Fruit fly (Drosophila melanogaster) whole organism, embryonic: ENCODE data around the gene Eip75B.

Experiments
- Adf1 ChIP-seq: fragments of 200-800 bp; sonication (Bioruptor generic); IDR thresholded peaks from 2 replicates; pipeline ENCODE4 v1.3.6; 2022; ENCODE audit warnings: missing biosample characterization, missing genetic modification characterization
- Antp ChIP-seq: fragments of 200-800 bp; sonication (Bioruptor generic); optimal IDR thresholded peaks from 3 replicates; lab custom pipeline; 2016; ENCODE audit warnings: missing biosample characterization, missing genetic modification characterization
- Asciz ChIP-seq: fragments of 200-800 bp; sonication (Bioruptor generic); optimal IDR thresholded peaks from 2 replicates; lab custom pipeline; 2017; ENCODE audit warnings: missing biosample characterization, mild to moderate bottlenecking, missing genetic modification characterization, missing genetic modification reagents
- CG10147 ChIP-seq: fragments of 200-800 bp; sonication (Bioruptor generic); optimal IDR thresholded peaks from 2 replicates; lab custom pipeline; 2019; ENCODE audit warnings: missing biosample characterization, mild to moderate bottlenecking, missing genetic modification characterization, moderate library complexity
- CG10209 ChIP-seq: fragments of 200-800 bp; sonication (Bioruptor generic); optimal IDR thresholded peaks from 3 replicates; lab custom pipeline; 2017; ENCODE audit warnings: missing biosample characterization, mild to moderate bottlenecking, missing genetic modification characterization, missing genetic modification reagents
- CG1024 ChIP-seq: fragments of 200-800 bp; sonication (Bioruptor generic); IDR thresholded peaks from 2 replicates; pipeline ENCODE4 v1.3.6; 2022; ENCODE audit warnings: missing biosample characterization, missing genetic modification characterization
- CG11560 ChIP-seq: fragments of 200-800 bp; sonication (Bioruptor generic); IDR thresholded peaks from 3 replicates; pipeline ENCODE4 v1.3.6; 2022; ENCODE audit warnings: missing biosample characterization, missing genetic modification characterization
- CG11723 ChIP-seq: fragments of 200-800 bp; sonication (Bioruptor generic); optimal IDR thresholded peaks from 2 replicates; lab custom pipeline; 2017; ENCODE audit warnings: missing biosample characterization, mild to moderate bottlenecking, missing genetic modification characterization
- CG12769 ChIP-seq: fragments of 200-800 bp; sonication (Bioruptor generic); optimal IDR thresholded peaks from 2 replicates; lab custom pipeline; 2019; ENCODE audit warnings: missing biosample characterization, mild to moderate bottlenecking, missing genetic modification characterization, moderate library complexity
- CG1602 ChIP-seq: fragments of 200-800 bp; sonication (Bioruptor generic); optimal IDR thresholded peaks from 3 replicates; lab custom pipeline; 2016; ENCODE audit warnings: missing biosample characterization, missing genetic modification characterization
- CG17568 ChIP-seq: fragments of 200-800 bp; sonication (Bioruptor generic); optimal IDR thresholded peaks from 2 replicates; lab custom pipeline; 2018; ENCODE audit warnings: missing biosample characterization, mild to moderate bottlenecking, missing genetic modification characterization, moderate library complexity
- CG17912 ChIP-seq: fragments of 200-800 bp; sonication (Bioruptor generic); optimal IDR thresholded peaks from 2 replicates; lab custom pipeline; 2018; ENCODE audit warnings: missing biosample characterization, mild to moderate bottlenecking, missing genetic modification characterization
- CG2116 ChIP-seq: fragments of 200-800 bp; sonication (Bioruptor generic); optimal IDR thresholded peaks from 3 replicates; lab custom pipeline; 2018; ENCODE audit warnings: missing biosample characterization, mild to moderate bottlenecking, missing genetic modification characterization
- CG2202 ChIP-seq: fragments of 200-800 bp; sonication (Bioruptor generic); optimal IDR thresholded peaks from 2 replicates; lab custom pipeline; 2018; ENCODE audit warnings: missing biosample characterization, mild to moderate bottlenecking, missing genetic modification characterization
- CG3065 ChIP-seq: fragments of 200-800 bp; sonication (Bioruptor generic); optimal IDR thresholded peaks from 2 replicates; lab custom pipeline; 2016; ENCODE audit warnings: missing biosample characterization, missing genetic modification characterization
- CG33213 ChIP-seq: fragments of 200-800 bp; sonication (Bioruptor generic); optimal IDR thresholded peaks from 3 replicates; lab custom pipeline; 2016; ENCODE audit warnings: missing biosample characterization, missing genetic modification characterization
- CG33557 ChIP-seq: fragments of 200-800 bp; sonication (Bioruptor generic); optimal IDR thresholded peaks from 2 replicates; lab custom pipeline; 2019; ENCODE audit warnings: missing biosample characterization, mild to moderate bottlenecking, missing genetic modification characterization, moderate library complexity
- CG4282 ChIP-seq: fragments of 200-800 bp; sonication (Bioruptor generic); optimal IDR thresholded peaks from 2 replicates; lab custom pipeline; 2016; ENCODE audit warnings: missing biosample characterization, missing genetic modification characterization
- CG43689 ChIP-seq: fragments of 200-800 bp; sonication (Bioruptor generic); IDR thresholded peaks from 2 replicates; pipeline ENCODE4 v1.3.6; 2022; ENCODE audit warnings: missing biosample characterization, missing genetic modification characterization
- CG6765 ChIP-seq: fragments of 200-800 bp; sonication (Bioruptor generic); optimal IDR thresholded peaks from 3 replicates; lab custom pipeline; 2017; ENCODE audit warnings: missing biosample characterization, mild to moderate bottlenecking, missing genetic modification characterization
- CG8281 ChIP-seq: fragments of 200-800 bp; sonication (Bioruptor generic); optimal IDR thresholded peaks from 2 replicates; lab custom pipeline; 2018; ENCODE audit warnings: missing biosample characterization, mild to moderate bottlenecking, missing genetic modification characterization, moderate library complexity
- CG8359 ChIP-seq: fragments of 200-800 bp; sonication (Bioruptor generic); optimal IDR thresholded peaks from 2 replicates; lab custom pipeline; 2017; ENCODE audit warnings: missing biosample characterization, mild to moderate bottlenecking, missing genetic modification characterization, borderline replicate concordance
- Camta ChIP-seq: fragments of 200-800 bp; sonication (Bioruptor generic); optimal IDR thresholded peaks from 2 replicates; lab custom pipeline; 2016; ENCODE audit warnings: missing biosample characterization, missing genetic modification characterization
- Dek ChIP-seq: fragments of 200-800 bp; sonication (Bioruptor generic); optimal IDR thresholded peaks from 3 replicates; lab custom pipeline; 2019; ENCODE audit warnings: missing biosample characterization, mild to moderate bottlenecking, missing genetic modification characterization, moderate library complexity
- Hand ChIP-seq: fragments of 200-800 bp; sonication (Bioruptor generic); optimal IDR thresholded peaks from 2 replicates; lab custom pipeline; 2017; ENCODE audit warnings: mild to moderate bottlenecking, missing biosample characterization, missing genetic modification reagents, missing genetic modification characterization
- Hmr ChIP-seq: fragments of 200-800 bp; sonication (Bioruptor generic); optimal IDR thresholded peaks from 3 replicates; lab custom pipeline; 2017; ENCODE audit warnings: mild to moderate bottlenecking, missing biosample characterization, missing genetic modification reagents, missing genetic modification characterization
- Kr ChIP-seq: fragments of 200-800 bp; sonication (Bioruptor generic); optimal IDR thresholded peaks from 2 replicates; lab custom pipeline; 2017; ENCODE audit warnings: missing biosample characterization, mild to moderate bottlenecking, missing genetic modification characterization
- MESR4 ChIP-seq: fragments of 200-800 bp; sonication (Bioruptor generic); optimal IDR thresholded peaks from 2 replicates; lab custom pipeline; 2018; ENCODE audit warnings: missing biosample characterization, mild to moderate bottlenecking, missing genetic modification characterization, moderate library complexity
- Med ChIP-seq: fragments of 200-800 bp; sonication (Bioruptor generic); peaks from one replicate; lab custom pipeline; 2016; ENCODE audit warnings: missing biosample characterization, missing genetic modification characterization, mild to moderate bottlenecking, inconsistent platforms, moderate library complexity
- Myb ChIP-seq: fragments of 200-800 bp; sonication (Bioruptor generic); optimal IDR thresholded peaks from 2 replicates; lab custom pipeline; 2016; ENCODE audit warnings: missing biosample characterization, missing genetic modification characterization
- NK7.1 ChIP-seq: fragments of 200-800 bp; sonication (Bioruptor generic); optimal IDR thresholded peaks from 3 replicates; lab custom pipeline; 2016; ENCODE audit warnings: missing biosample characterization, missing genetic modification characterization
- Xrp1 ChIP-seq: fragments of 200-800 bp; sonication (Bioruptor generic); IDR thresholded peaks from 2 replicates; pipeline ENCODE4 v1.3.6; 2022; ENCODE audit warnings: missing biosample characterization, missing genetic modification characterization
- ab ChIP-seq: fragments of 200-800 bp; sonication (Bioruptor generic); optimal IDR thresholded peaks from 2 replicates; lab custom pipeline; 2016; ENCODE audit warnings: missing biosample characterization, missing genetic modification characterization
- al ChIP-seq: fragments of 200-800 bp; sonication (Bioruptor generic); IDR thresholded peaks from 2 replicates; pipeline ENCODE4 v1.3.6; 2022; ENCODE audit warnings: missing biosample characterization, missing genetic modification characterization
- az2 ChIP-seq: fragments of 200-800 bp; sonication (Bioruptor generic); optimal IDR thresholded peaks from 3 replicates; lab custom pipeline; 2016; ENCODE audit warnings: missing biosample characterization, missing genetic modification characterization
- gcm2 ChIP-seq: fragments of 200-800 bp; sonication (Bioruptor generic); optimal IDR thresholded peaks from 2 replicates; lab custom pipeline; 2016; ENCODE audit warnings: missing biosample characterization, missing genetic modification characterization
- gt ChIP-seq: fragments of 200-800 bp; sonication (Bioruptor generic); IDR thresholded peaks from 2 replicates; pipeline ENCODE4 v1.3.6; 2022; ENCODE audit warnings: missing biosample characterization, missing genetic modification characterization
- inv ChIP-seq: fragments of 200-800 bp; sonication (Bioruptor generic); IDR thresholded peaks from 2 replicates; pipeline ENCODE4 v1.3.6; 2022; ENCODE audit warnings: missing biosample characterization, missing genetic modification characterization; ENCODE audit not compliant: partially characterized antibody
- jing ChIP-seq: fragments of 200-800 bp; sonication (Bioruptor generic); optimal IDR thresholded peaks from 2 replicates; lab custom pipeline; 2018; ENCODE audit warnings: missing biosample characterization, mild to moderate bottlenecking, missing genetic modification characterization
- org-1 ChIP-seq: fragments of 200-800 bp; sonication (Bioruptor generic); optimal IDR thresholded peaks from 2 replicates; lab custom pipeline; 2017; ENCODE audit warnings: missing biosample characterization, missing genetic modification characterization
- pnt ChIP-seq: fragments of 200-800 bp; sonication (Bioruptor generic); optimal IDR thresholded peaks from 3 replicates; lab custom pipeline; 2016; ENCODE audit warnings: missing biosample characterization, missing genetic modification characterization
- pzg ChIP-seq: fragments of 200-800 bp; sonication (Bioruptor generic); optimal IDR thresholded peaks from 3 replicates; lab custom pipeline; 2018; ENCODE audit warnings: missing biosample characterization, mild to moderate bottlenecking, missing genetic modification characterization, moderate library complexity
- ro ChIP-seq: fragments of 200-800 bp; sonication (Bioruptor generic); IDR thresholded peaks from 2 replicates; pipeline ENCODE4 v1.3.6; 2022; ENCODE audit warnings: missing biosample characterization, missing genetic modification characterization
- tgo ChIP-seq: fragments of 200-800 bp; sonication (Bioruptor generic); IDR thresholded peaks from 3 replicates; pipeline ENCODE4 v1.3.6; 2022; ENCODE audit warnings: missing biosample characterization, missing genetic modification characterization
- tna ChIP-seq: fragments of 200-800 bp; sonication (Bioruptor generic); IDR thresholded peaks from 2 replicates; pipeline ENCODE4 v1.3.6; 2022; ENCODE audit warnings: missing biosample characterization, missing genetic modification characterization; ENCODE audit not compliant: partially characterized antibody
- usp ChIP-seq: fragments of >200 bp; optimal IDR thresholded peaks from 2 replicates; lab custom pipeline; 2017; ENCODE audit warnings: missing biosample characterization, missing genetic modification characterization
- z ChIP-seq: fragments of 200-800 bp; sonication (Bioruptor generic); IDR thresholded peaks from 3 replicates; pipeline ENCODE4 v1.3.6; 2022; ENCODE audit warnings: missing biosample characterization, missing genetic modification characterization
- zen ChIP-seq: fragments of 200-800 bp; sonication (Bioruptor generic); optimal IDR thresholded peaks from 3 replicates; lab custom pipeline; 2018; ENCODE audit warnings: missing biosample characterization, mild to moderate bottlenecking, missing genetic modification characterization, moderate library complexity
- zen2 ChIP-seq: fragments of 200-800 bp; sonication (Bioruptor generic); IDR thresholded peaks from 3 replicates; pipeline ENCODE4 v1.3.6; 2022; ENCODE audit warnings: missing biosample characterization, missing genetic modification characterization; ENCODE audit not compliant: partially characterized antibody

The Eip75B gene

DNA sequence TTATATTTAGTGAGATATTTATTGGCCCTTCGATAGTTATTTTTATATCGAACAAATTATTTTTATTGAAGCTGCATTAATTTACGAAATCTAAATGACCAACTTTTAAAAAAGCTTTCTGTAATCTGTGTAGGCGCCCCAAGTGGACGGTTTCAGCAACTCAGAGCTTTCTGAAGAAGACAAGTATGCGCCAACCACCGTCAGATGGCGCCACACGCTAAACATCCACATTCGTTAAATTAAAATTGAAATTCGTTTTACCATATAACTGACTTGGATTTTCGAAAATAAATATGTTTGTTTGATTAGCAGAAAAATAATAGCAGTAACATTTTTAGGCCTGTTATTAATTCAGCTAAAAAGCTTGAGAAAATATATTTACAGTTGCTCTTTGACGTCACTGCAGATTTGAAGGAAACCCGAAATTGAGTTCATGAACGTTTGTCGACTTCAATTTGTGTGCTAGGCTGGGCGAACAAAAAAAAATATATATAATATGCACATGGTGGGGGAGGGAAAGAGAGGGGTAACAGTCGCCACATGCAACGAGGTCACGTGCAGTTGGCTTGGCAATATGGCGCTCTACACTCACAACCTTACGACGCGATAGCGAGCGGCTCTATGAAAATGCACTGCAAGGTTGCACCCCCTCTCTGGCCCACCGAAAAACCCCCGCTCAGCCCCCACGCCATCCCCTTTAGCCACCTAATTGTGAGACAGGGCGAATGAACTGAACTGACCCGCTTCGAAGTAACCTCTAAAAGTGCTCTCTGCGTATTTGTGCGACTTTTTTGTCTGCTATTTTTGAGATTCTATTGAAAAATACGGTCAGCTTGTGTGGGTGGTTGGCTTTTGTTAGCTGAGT lies 44.6 kb downstream of the Eip75B start (continued):
- TF ChIP-seq Asciz (peak; percentile 91), tna (GFP tag; lab: Robert Waterston, UW) (no peak), Dek (peak; percentile 56), jing (peak; percentile 76), org-1 (GFP tag; lab: Kevin White, UChicago) (peak; percentile 73), CG1024 (peak; percentile 63), al (GFP tag; lab: Robert Waterston, UW) (peak; percentile 60; the same call in 1 of the 2 replicates), ro (GFP tag; lab: Robert Waterston, UW) (no peak), Kr (GFP tag; lab: Kevin White, UChicago) (no peak), CG33213 (GFP tag; lab: Kevin White, UChicago) (peak; percentile 93), Antp (GFP tag; lab: Kevin White, UChicago) (peak; percentile 69), CG8359 (peak; percentile 75), gt (peak; percentile 26; the same call in 1 of the 2 replicates), Myb (GFP tag; lab: Kevin White, UChicago) (peak; percentile 55), az2 (GFP tag; lab: Kevin White, UChicago) (peak; percentile 85), ab (GFP tag; lab: Kevin White, UChicago) (no peak), zen2 (no peak), Hmr (GFP tag; lab: Kevin White, UChicago) (peak; percentile 90), CG17912 (GFP tag; lab: Kevin White, UChicago) (peak; percentile 93), CG10147 (GFP tag; lab: Kevin White, UChicago) (peak; percentile 78), CG10209 (GFP tag; lab: Kevin White, UChicago) (peak; percentile 81), z (GFP tag; lab: Robert Waterston, UW) (no peak), CG11560 (tag; lab: Robert Waterston, UW) (no peak), CG6765 (GFP tag; lab: Kevin White, UChicago) (peak; percentile 94), gcm2 (GFP tag; lab: Kevin White, UChicago) (peak; percentile 55), CG2202 (tag; lab: Kevin White, UChicago) (peak; percentile 73), Xrp1 (peak; percentile 86), NK7.1 (peak; percentile 89), CG17568 (GFP tag; lab: Kevin White, UChicago) (peak; percentile 86), pnt (GFP tag; lab: Kevin White, UChicago) (peak; percentile 29), Hand (GFP tag; lab: Kevin White, UChicago) (peak; percentile 72), CG33557 (GFP tag; lab: Kevin White, UChicago) (peak; percentile 75), CG11723 (GFP tag; lab: Kevin White, UChicago) (peak; percentile 82), Adf1 (peak; percentile 17; the same call in 1 of the 2 replicates), usp (GFP tag; lab: Kevin White, UChicago) (no peak), CG4282 (GFP tag; lab: Kevin White, UChicago) (no peak), Camta (GFP tag; lab: Kevin White, UChicago) (peak; percentile 80), inv (GFP tag; lab: Robert Waterston, UW) (no peak), CG3065 (no peak), pzg (GFP tag; lab: Kevin White, UChicago) (no peak), Med (GFP tag; lab: Kevin White, UChicago) (peak; percentile 99), CG43689 (GFP tag; lab: Robert Waterston, UW) (peak; percentile 73), tgo (GFP tag; lab: Robert Waterston, UW) (peak; percentile 73), CG8281 (peak; percentile 72), CG1602 (peak; percentile 35), CG12769 (tag; lab: Kevin White, UChicago) (peak; percentile 76), zen (tag; lab: Kevin White, UChicago) (peak; percentile 76), CG2116 (GFP tag; lab: Kevin White, UChicago) (peak; percentile 54), MESR4 (GFP tag; lab: Kevin White, UChicago) (peak; percentile 29)
